Fruit fly (Drosophila melanogaster) whole organism, embryonic: Measurements from ENCODE around the gene CG7120.

Experiments
- Abd-B ChIP-seq: fragments of 200-800 bp; sonication (Bioruptor generic); optimal IDR thresholded peaks from 2 replicates; lab custom pipeline; 2018; ENCODE audit warnings: missing biosample characterization, mild to moderate bottlenecking, missing genetic modification characterization, moderate library complexity
- Antp ChIP-seq: fragments of 200-800 bp; sonication (Bioruptor generic); optimal IDR thresholded peaks from 3 replicates; lab custom pipeline; 2016; ENCODE audit warnings: missing biosample characterization, missing genetic modification characterization
- Bgb ChIP-seq: fragments of 200-800 bp; sonication (Bioruptor generic); IDR thresholded peaks from 2 replicates; pipeline ENCODE4 v1.3.6; 2022; ENCODE audit warnings: missing biosample characterization, missing genetic modification characterization; ENCODE audit not compliant: partially characterized antibody
- CG10267 ChIP-seq: fragments of 200-800 bp; sonication (Bioruptor generic); optimal IDR thresholded peaks from 2 replicates; lab custom pipeline; 2018; ENCODE audit warnings: missing biosample characterization, mild to moderate bottlenecking, missing genetic modification characterization, moderate library complexity
- CG14710 ChIP-seq: fragments of 200-800 bp; sonication (Bioruptor generic); optimal IDR thresholded peaks from 3 replicates; lab custom pipeline; 2019; ENCODE audit warnings: missing biosample characterization, mild to moderate bottlenecking, missing genetic modification characterization, moderate library complexity
- CG16813 ChIP-seq: fragments of 200-800 bp; sonication (Bioruptor generic); IDR thresholded peaks from 3 replicates; pipeline ENCODE4 v1.3.6; 2022; ENCODE audit warnings: missing biosample characterization, missing genetic modification characterization; ENCODE audit not compliant: partially characterized antibody
- CG17186 ChIP-seq: fragments of 200-800 bp; sonication (Bioruptor generic); optimal IDR thresholded peaks from 3 replicates; lab custom pipeline; 2017; ENCODE audit warnings: missing biosample characterization, missing genetic modification reagents, missing genetic modification characterization
- CG17385 ChIP-seq: fragments of 200-800 bp; sonication (Bioruptor generic); optimal IDR thresholded peaks from 3 replicates; lab custom pipeline; 2018; ENCODE audit warnings: missing biosample characterization, mild to moderate bottlenecking, missing genetic modification characterization
- CG17829 ChIP-seq: fragments of 200-800 bp; optimal IDR thresholded peaks from 2 replicates; lab custom pipeline; 2019; ENCODE audit warnings: missing biosample characterization, mild to moderate bottlenecking, missing genetic modification characterization, moderate library complexity
- CG2875 ChIP-seq: fragments of 200-800 bp; sonication (Bioruptor generic); optimal IDR thresholded peaks from 2 replicates; lab custom pipeline; 2017; ENCODE audit warnings: missing biosample characterization, mild to moderate bottlenecking, missing genetic modification characterization, missing genetic modification reagents
- CG34422 ChIP-seq: fragments of 200-800 bp; sonication (Bioruptor generic); IDR thresholded peaks from 3 replicates; pipeline ENCODE4 v1.3.6; 2022; ENCODE audit warnings: missing biosample characterization, missing genetic modification characterization
- CG42726 ChIP-seq: fragments of 200-800 bp; sonication (Bioruptor generic); IDR thresholded peaks from 2 replicates; pipeline ENCODE4 v1.3.6; 2022; ENCODE audit warnings: missing biosample characterization, missing genetic modification characterization; ENCODE audit not compliant: partially characterized antibody
- CG4360 ChIP-seq: fragments of 200-800 bp; sonication (Bioruptor generic); IDR thresholded peaks from 2 replicates; pipeline ENCODE4 v1.3.6; 2022; ENCODE audit warnings: missing biosample characterization, missing genetic modification characterization
- CG6791 ChIP-seq: fragments of 200-800 bp; sonication (Bioruptor generic); IDR thresholded peaks from 3 replicates; pipeline ENCODE4 v1.3.6; 2022; ENCODE audit warnings: missing biosample characterization, missing genetic modification characterization; ENCODE audit not compliant: partially characterized antibody
- CG8478 ChIP-seq: fragments of >200 bp; optimal IDR thresholded peaks from 2 replicates; lab custom pipeline; 2018
- CG8924 ChIP-seq: fragments of 200-800 bp; optimal IDR thresholded peaks from 3 replicates; lab custom pipeline; 2019; ENCODE audit warnings: missing biosample characterization, mild to moderate bottlenecking, missing genetic modification characterization, moderate library complexity
- CG9876 ChIP-seq: fragments of 200-800 bp; sonication (Bioruptor generic); optimal IDR thresholded peaks from 2 replicates; lab custom pipeline; 2016; ENCODE audit warnings: missing biosample characterization, missing genetic modification characterization
- CG9932 ChIP-seq: fragments of 200-800 bp; sonication (Bioruptor generic); IDR thresholded peaks from 2 replicates; pipeline ENCODE4 v1.3.6; 2022; ENCODE audit warnings: missing biosample characterization, missing genetic modification characterization
- Dll ChIP-seq: fragments of 200-800 bp; sonication (Bioruptor generic); IDR thresholded peaks from 4 replicates; pipeline ENCODE4 v1.3.6; 2022; ENCODE audit warnings: missing biosample characterization, missing genetic modification characterization; ENCODE audit not compliant: partially characterized antibody
- Dp ChIP-seq: fragments of 200-800 bp; sonication (Bioruptor generic); optimal IDR thresholded peaks from 2 replicates; lab custom pipeline; 2018; ENCODE audit warnings: missing biosample characterization, mild to moderate bottlenecking, missing genetic modification characterization, moderate library complexity
- E2f2 ChIP-seq: fragments of 200-800 bp; sonication (Bioruptor generic); IDR thresholded peaks from 2 replicates; pipeline ENCODE4 v1.3.6; 2022; ENCODE audit warnings: missing biosample characterization, missing genetic modification characterization
- Ets97D ChIP-seq: fragments of 200-800 bp; sonication (Bioruptor generic); optimal IDR thresholded peaks from 3 replicates; lab custom pipeline; 2016; ENCODE audit warnings: missing biosample characterization, missing genetic modification characterization
- HmgZ ChIP-seq: fragments of 200-800 bp; sonication (Bioruptor generic); optimal IDR thresholded peaks from 2 replicates; lab custom pipeline; 2018; ENCODE audit warnings: missing biosample characterization, mild to moderate bottlenecking, missing genetic modification characterization
- Hr3 ChIP-seq: fragments of 200-800 bp; sonication (Bioruptor generic); optimal IDR thresholded peaks from 3 replicates; lab custom pipeline; 2016; ENCODE audit warnings: missing biosample characterization, missing genetic modification characterization
- MBD-R2 ChIP-seq: fragments of 200-800 bp; sonication (Bioruptor generic); IDR thresholded peaks from 2 replicates; pipeline ENCODE4 v1.3.6; 2022; ENCODE audit warnings: missing biosample characterization, missing genetic modification characterization
- Med ChIP-seq: fragments of 200-800 bp; sonication (Bioruptor generic); peaks from one replicate; lab custom pipeline; 2016; ENCODE audit warnings: missing biosample characterization, missing genetic modification characterization, mild to moderate bottlenecking, inconsistent platforms, moderate library complexity
- NC2β ChIP-seq: fragments of 200-800 bp; sonication (Bioruptor generic); optimal IDR thresholded peaks from 2 replicates; lab custom pipeline; 2016; ENCODE audit warnings: missing biosample characterization, missing genetic modification characterization
- Sin3A ChIP-seq: fragments of >200 bp; optimal IDR thresholded peaks from 2 replicates; lab custom pipeline; 2018
- Sry-β ChIP-seq: fragments of 200-800 bp; sonication (Bioruptor generic); optimal IDR thresholded peaks from 2 replicates; lab custom pipeline; 2018; ENCODE audit warnings: missing biosample characterization, mild to moderate bottlenecking, missing genetic modification characterization, moderate library complexity
- Sry-δ ChIP-seq: fragments of 200-800 bp; sonication (Bioruptor generic); optimal IDR thresholded peaks from 2 replicates; lab custom pipeline; 2016; ENCODE audit warnings: missing biosample characterization, missing genetic modification characterization
- Xrp1 ChIP-seq: fragments of 200-800 bp; sonication (Bioruptor generic); IDR thresholded peaks from 2 replicates; pipeline ENCODE4 v1.3.6; 2022; ENCODE audit warnings: missing biosample characterization, missing genetic modification characterization
- YL-1 ChIP-seq: fragments of 200-800 bp; sonication (Bioruptor generic); optimal IDR thresholded peaks from 3 replicates; lab custom pipeline; 2017; ENCODE audit warnings: missing biosample characterization, mild to moderate bottlenecking, missing genetic modification characterization
- crp ChIP-seq, 2 experiments: fragments of 200-800 bp; sonication (Bioruptor generic); optimal IDR thresholded peaks; 2 replicates in 1 of 2; 3 replicates in 1 of 2; lab custom pipeline; 2017; ENCODE audit warnings: missing biosample characterization in 2 of 2, missing genetic modification characterization in 2 of 2, mild to moderate bottlenecking in 1 of 2, moderate library complexity in 1 of 2
- danr ChIP-seq: fragments of 200-800 bp; sonication (Bioruptor generic); IDR thresholded peaks from 2 replicates; pipeline ENCODE4 v1.3.6; 2022; ENCODE audit warnings: missing biosample characterization, missing genetic modification characterization
- dm ChIP-seq: fragments of 200-800 bp; sonication (Bioruptor generic); optimal IDR thresholded peaks from 3 replicates; lab custom pipeline; 2016; ENCODE audit warnings: missing biosample characterization, missing genetic modification characterization
- gfzf ChIP-seq: fragments of 200-800 bp; sonication (Bioruptor generic); optimal IDR thresholded peaks from 2 replicates; lab custom pipeline; 2016; ENCODE audit warnings: missing biosample characterization, mild to moderate bottlenecking, missing genetic modification characterization, moderate library complexity
- hbn ChIP-seq: fragments of 200-800 bp; sonication (Bioruptor generic); IDR thresholded peaks from 2 replicates; pipeline ENCODE4 v1.3.6; 2022; ENCODE audit warnings: missing biosample characterization, missing genetic modification characterization; ENCODE audit not compliant: partially characterized antibody
- jing ChIP-seq: fragments of 200-800 bp; sonication (Bioruptor generic); optimal IDR thresholded peaks from 2 replicates; lab custom pipeline; 2018; ENCODE audit warnings: missing biosample characterization, mild to moderate bottlenecking, missing genetic modification characterization
- mam ChIP-seq: fragments of 200-800 bp; sonication (Bioruptor generic); optimal IDR thresholded peaks from 3 replicates; lab custom pipeline; 2016; ENCODE audit warnings: missing biosample characterization, missing genetic modification characterization
- nerfin-1 ChIP-seq: fragments of 200-800 bp; sonication (Bioruptor generic); optimal IDR thresholded peaks from 3 replicates; lab custom pipeline; 2019; ENCODE audit warnings: missing biosample characterization, mild to moderate bottlenecking, missing genetic modification characterization, moderate library complexity
- pan ChIP-seq, 4 experiments: fragments of >200 bp in 3 of 4; fragments of 200-800 bp in 1 of 4; sonication (Bioruptor generic) in 1 of 4; optimal IDR thresholded peaks in 3 of 4; IDR thresholded peaks in 1 of 4; 2 replicates each; pipeline versions ENCODE4 v1.3.6 to Lab custom; 2017 to 2022; ENCODE audit warnings: missing biosample characterization in 2 of 4, missing genetic modification characterization in 2 of 4, mixed read lengths in 1 of 4
- ro ChIP-seq: fragments of 200-800 bp; sonication (Bioruptor generic); IDR thresholded peaks from 2 replicates; pipeline ENCODE4 v1.3.6; 2022; ENCODE audit warnings: missing biosample characterization, missing genetic modification characterization
- row ChIP-seq: fragments of 200-800 bp; sonication (Bioruptor generic); IDR thresholded peaks from 3 replicates; pipeline ENCODE4 v1.3.6; 2022; ENCODE audit warnings: missing biosample characterization, missing genetic modification characterization
- sens ChIP-seq: fragments of 200-800 bp; sonication (Bioruptor generic); peaks from one replicate; lab custom pipeline; 2016; ENCODE audit warnings: missing biosample characterization, missing genetic modification characterization
- sob ChIP-seq: fragments of 200-800 bp; sonication (Bioruptor generic); IDR thresholded peaks from 2 replicates; pipeline ENCODE4 v1.3.6; 2022; ENCODE audit warnings: missing biosample characterization, missing genetic modification characterization
- stwl ChIP-seq: fragments of 200-800 bp; sonication (Bioruptor generic); optimal IDR thresholded peaks from 3 replicates; lab custom pipeline; 2018; ENCODE audit warnings: missing biosample characterization, mild to moderate bottlenecking, missing genetic modification characterization, moderate library complexity
- trem ChIP-seq: fragments of 200-800 bp; optimal IDR thresholded peaks from 3 replicates; lab custom pipeline; 2019; ENCODE audit warnings: missing biosample characterization, mild to moderate bottlenecking, missing genetic modification characterization, moderate library complexity
- vnd ChIP-seq: fragments of 200-800 bp; sonication (Bioruptor generic); IDR thresholded peaks from 3 replicates; pipeline ENCODE4 v1.3.6; 2022; ENCODE audit warnings: missing biosample characterization, missing genetic modification characterization; ENCODE audit not compliant: partially characterized antibody
- zen2 ChIP-seq: fragments of 200-800 bp; sonication (Bioruptor generic); IDR thresholded peaks from 3 replicates; pipeline ENCODE4 v1.3.6; 2022; ENCODE audit warnings: missing biosample characterization, missing genetic modification characterization; ENCODE audit not compliant: partially characterized antibody
- zfh2 ChIP-seq: fragments of 200-800 bp; sonication (Bioruptor generic); optimal IDR thresholded peaks from 2 replicates; lab custom pipeline; 2016; ENCODE audit warnings: missing biosample characterization, missing genetic modification characterization

The CG7120 gene

dm6 chr3L:8405123-8405522 lies 9.3 kb downstream of the CG7120 start, which contains the start of the genes Tpt, mkg-p and CG13667 (continued):
- TF ChIP-seq MBD-R2 (GFP tag; lab: Robert Waterston, UW) = peak; percentile 69; the same call in 1 of the 2 replicates
- no peak for TF ChIP-seq CG2875 (GFP tag; lab: Kevin White, UChicago)
- TF ChIP-seq hbn (GFP tag; lab: Robert Waterston, UW) = peak; percentile 81
- no peak for TF ChIP-seq jing (GFP tag; lab: Kevin White, UChicago)
- TF ChIP-seq CG9932 (GFP tag; lab: Robert Waterston, UW) = peak; percentile 20; the same call in 1 of the 2 replicates
- TF ChIP-seq NC2β (GFP tag; lab: Kevin White, UChicago) = peak; percentile 54
- peak; percentile 100 for TF ChIP-seq CG17186 (GFP tag; lab: Kevin White, UChicago)
- peak; percentile 21 for TF ChIP-seq mam
- TF ChIP-seq HmgZ = peak; percentile 54
- peak; percentile 76 for TF ChIP-seq Med
- TF ChIP-seq CG4360 (GFP tag; lab: Robert Waterston, UW) = no peak
- peak; percentile 68 for TF ChIP-seq CG10267 (tag; lab: Kevin White, UChicago)
- TF ChIP-seq danr (GFP tag; lab: Robert Waterston, UW) = no peak
- peak; percentile 72 for TF ChIP-seq Sin3A (lab: Kevin White, UChicago)
- peak in 1 of 2 experiments; percentile 16 for TF ChIP-seq crp (GFP tag; optimal IDR thresholded peaks at IDR 0.05; lab: Kevin White, UChicago)
- TF ChIP-seq Bgb = peak; percentile 84
- TF ChIP-seq CG17829 (tag; lab: Kevin White, UChicago) = peak; percentile 42
- 0 out of 3 replicates have a peak, but pooled peaks have one; percentile 31 for TF ChIP-seq CG34422
- TF ChIP-seq gfzf (GFP tag; lab: Kevin White, UChicago) = peak; percentile 79
- TF ChIP-seq ro = no peak
- peak; percentile 82 for TF ChIP-seq CG16813
- peak; percentile 52 for TF ChIP-seq Sry-β (GFP tag; lab: Kevin White, UChicago)
- peak; percentile 99 for TF ChIP-seq Sry-δ (GFP tag; lab: Kevin White, UChicago)
- TF ChIP-seq Dll (GFP tag; lab: Robert Waterston, UW) = peak; percentile 89
- TF ChIP-seq Antp (GFP tag; lab: Kevin White, UChicago) = peak; percentile 7
- TF ChIP-seq CG8924 (tag; lab: Kevin White, UChicago) = peak; percentile 53
- TF ChIP-seq nerfin-1 (tag; lab: Kevin White, UChicago) = peak; percentile 79
- TF ChIP-seq dm (GFP tag; lab: Kevin White, UChicago) = peak; percentile 58
- peak; percentile 51; the same call in 1 of the 2 replicates for TF ChIP-seq sob (GFP tag; lab: Robert Waterston, UW)
- TF ChIP-seq stwl (tag; lab: Kevin White, UChicago) = peak; percentile 81
- TF ChIP-seq zen2 (GFP tag; lab: Robert Waterston, UW) = peak; percentile 35; the same call in 1 of the 3 replicates
- TF ChIP-seq CG14710 (tag; lab: Kevin White, UChicago) = peak; percentile 70
- TF ChIP-seq row (GFP tag; lab: Robert Waterston, UW) = peak; percentile 49; the same call in 1 of the 3 replicates
- TF ChIP-seq trem (tag; lab: Kevin White, UChicago) = peak; percentile 68
- no peak for TF ChIP-seq CG8478 (lab: Kevin White, UChicago)
- peak; percentile 90 for TF ChIP-seq YL-1 (GFP tag; lab: Kevin White, UChicago)
- peak; percentile 60 for TF ChIP-seq Ets97D (GFP tag; lab: Kevin White, UChicago)
- peak; percentile 78 for TF ChIP-seq sens (GFP tag; lab: Kevin White, UChicago)
- TF ChIP-seq CG9876 = no peak
- TF ChIP-seq CG6791 = peak; percentile 79
- TF ChIP-seq Hr3 (GFP tag; lab: Kevin White, UChicago) = no peak
- TF ChIP-seq pan (optimal IDR thresholded peaks at IDR 0.05; lab: Kevin White, UChicago) = no peak
- TF ChIP-seq pan (GFP tag; optimal IDR thresholded peaks at IDR 0.05 in 1 of 2, IDR thresholded peaks at IDR 0.05 in 1 of 2) = no peak
- peak; percentile 98 for TF ChIP-seq CG17385 (GFP tag; lab: Kevin White, UChicago)
- peak; percentile 63 for TF ChIP-seq E2f2
- TF ChIP-seq CG42726 = peak; percentile 52; the same call in 1 of the 2 replicates
- peak; percentile 52 for TF ChIP-seq Dp (GFP tag; lab: Kevin White, UChicago)
- peak; percentile 34 for TF ChIP-seq zfh2
- peak; percentile 72 for TF ChIP-seq vnd
- TF ChIP-seq Abd-B (GFP tag; lab: Kevin White, UChicago) = peak; percentile 26
- peak; percentile 8; the same call in 1 of the 2 replicates for TF ChIP-seq Xrp1
